Worm (Caenorhabditis elegans) whole organism, early embryonic: ENCODE data around the gene F18E9.3.

ENCODE experiments used
- B0310.2 ChIP-seq: sonication (generic microtip); optimal IDR thresholded peaks from 2 replicates; lab custom pipeline; 2016; ENCODE audit warnings: mild to moderate bottlenecking, missing genetic modification characterization, missing compliant biosample characterization
- F13C5.2 ChIP-seq: sonication (generic microtip); optimal IDR thresholded peaks from 2 replicates; lab custom pipeline; 2017; ENCODE audit warnings: mild to moderate bottlenecking, missing genetic modification characterization, inconsistent platforms, missing compliant biosample characterization
- aly-1 ChIP-seq: sonication (generic microtip); optimal IDR thresholded peaks from 2 replicates; lab custom pipeline; 2016; ENCODE audit warnings: missing genetic modification characterization, missing compliant biosample characterization
- ama-1 ChIP-seq: fragments of 150-350 bp; optimal IDR thresholded peaks from 2 replicates; lab custom pipeline; 2014
- ceh-13 ChIP-seq: fragments of 200-800 bp; sonication (Bioruptor generic); optimal IDR thresholded peaks from 2 replicates; lab custom pipeline; 2018; ENCODE audit warnings: mild to moderate bottlenecking, missing genetic modification characterization, missing compliant biosample characterization
- flt-1 ChIP-seq: fragments of 200-800 bp; sonication (Bioruptor generic); IDR thresholded peaks from 2 replicates; pipeline ENCODE4 v1.3.6; 2022; ENCODE audit warnings: missing genetic modification characterization, missing compliant biosample characterization
- hmbx-1 ChIP-seq: sonication (generic microtip); optimal IDR thresholded peaks from 2 replicates; lab custom pipeline; 2016; ENCODE audit warnings: mild to moderate bottlenecking, missing genetic modification characterization, missing compliant biosample characterization
- hmg-4 ChIP-seq: fragments of 200-800 bp; sonication (Bioruptor generic); optimal IDR thresholded peaks from 2 replicates; lab custom pipeline; 2018; ENCODE audit warnings: mild to moderate bottlenecking, missing genetic modification characterization, missing compliant biosample characterization
- hnd-1 ChIP-seq: sonication (generic microtip); optimal IDR thresholded peaks from 2 replicates; lab custom pipeline; 2016; ENCODE audit warnings: missing genetic modification characterization, missing compliant biosample characterization
- scrt-1 ChIP-seq: fragments of 200-800 bp; sonication (Bioruptor generic); IDR thresholded peaks from 2 replicates; pipeline ENCODE4 v1.3.6; 2022; ENCODE audit warnings: missing genetic modification characterization, missing compliant biosample characterization
- tbx-37 ChIP-seq: fragments of 200-800 bp; sonication (Bioruptor generic); conservative IDR thresholded peaks from 2 replicates; pipeline ENCODE4 v1.3.6; 2022; ENCODE audit warnings: missing genetic modification reagents, missing genetic modification characterization, missing compliant biosample characterization
- tra-4 ChIP-seq: sonication (generic microtip); optimal IDR thresholded peaks from 2 replicates; lab custom pipeline; 2017; ENCODE audit warnings: missing genetic modification characterization, missing compliant biosample characterization

ce11 chrX:8608756-8609155 lies 22.8 kb downstream of the F18E9.3 start:
- TF ChIP-seq tra-4 (tag; lab: Kevin White, UChicago) (no peak), flt-1 (GFP tag; lab: Robert Waterston, UW) (no peak), aly-1 (tag; lab: Kevin White, UChicago) (no peak), ama-1 (lab: Kevin White, UChicago) (no peak), hmbx-1 (tag; lab: Kevin White, UChicago) (no peak), hmg-4 (GFP tag; lab: Kevin White, UChicago) (no peak), scrt-1 (GFP tag; lab: Robert Waterston, UW) (no peak), B0310.2 (tag; lab: Kevin White, UChicago) (no peak), hnd-1 (tag; lab: Kevin White, UChicago) (no peak), F13C5.2 (tag; lab: Kevin White, UChicago) (no peak), tbx-37 (GFP tag; lab: Robert Waterston, UW) (no peak; the same call in 1 of the 2 replicates), ceh-13 (GFP tag; lab: Kevin White, UChicago) (no peak)
